Worm (Caenorhabditis elegans) whole organism, mixed stage, embryonic: Measurements from ENCODE around the gene him-6.

Source experiments
- M03D4.4 ChIP-seq: sonication (generic microtip); optimal IDR thresholded peaks from 2 replicates; lab custom pipeline; 2017; ENCODE audit warnings: mild to moderate bottlenecking, missing genetic modification characterization, missing compliant biosample characterization
- bed-3 ChIP-seq: fragments of 200-800 bp; sonication (Bioruptor generic); optimal IDR thresholded peaks from 3 replicates; lab custom pipeline; 2018; ENCODE audit warnings: mild to moderate bottlenecking, missing genetic modification characterization, moderate library complexity, missing compliant biosample characterization
- blmp-1 ChIP-seq: fragments of 150-350 bp; optimal IDR thresholded peaks from 2 replicates; lab custom pipeline; 2014; ENCODE audit warnings: missing biosample characterization, missing genetic modification characterization
- ceh-39 ChIP-seq: fragments of 150-350 bp; optimal IDR thresholded peaks from 2 replicates; lab custom pipeline; 2014; ENCODE audit warnings: missing biosample characterization, missing genetic modification characterization
- ces-1 ChIP-seq: fragments of 150-350 bp; optimal IDR thresholded peaks from 2 replicates; lab custom pipeline; 2014; ENCODE audit warnings: missing biosample characterization, missing genetic modification reagents, missing genetic modification characterization
- cnd-1 ChIP-seq: fragments of 200-800 bp; sonication (Bioruptor generic); optimal IDR thresholded peaks from 2 replicates; lab custom pipeline; 2018; ENCODE audit warnings: mild to moderate bottlenecking, missing genetic modification characterization, missing compliant biosample characterization
- elt-1 ChIP-seq: sonication (generic microtip); optimal IDR thresholded peaks from 2 replicates; lab custom pipeline; 2017; ENCODE audit warnings: missing genetic modification characterization, mild to moderate bottlenecking, missing compliant biosample characterization, antibody characterized with exemption, moderate library complexity, borderline replicate concordance; ENCODE audit not compliant: insufficient read depth
- elt-3 ChIP-seq: fragments of 150-350 bp; optimal IDR thresholded peaks from 2 replicates; lab custom pipeline; 2014; ENCODE audit warnings: missing biosample characterization, missing genetic modification characterization
- flh-1 ChIP-seq: fragments of 200-800 bp; sonication (Bioruptor generic); optimal IDR thresholded peaks from 2 replicates; lab custom pipeline; 2018; ENCODE audit warnings: mild to moderate bottlenecking, missing genetic modification characterization, moderate library complexity, missing compliant biosample characterization
- ham-2 ChIP-seq: fragments of 200-800 bp; sonication (Bioruptor generic); optimal IDR thresholded peaks from 2 replicates; lab custom pipeline; 2018; ENCODE audit warnings: mild to moderate bottlenecking, missing genetic modification characterization, missing compliant biosample characterization
- hlh-1 ChIP-seq: fragments of 150-350 bp; optimal IDR thresholded peaks from 2 replicates; lab custom pipeline; 2014; ENCODE audit warnings: missing biosample characterization, missing genetic modification reagents, missing genetic modification characterization
- lin-13 ChIP-seq: fragments of 150-350 bp; optimal IDR thresholded peaks from 2 replicates; lab custom pipeline; 2014; ENCODE audit warnings: missing biosample characterization, missing genetic modification characterization
- lin-32 ChIP-seq: fragments of 200-800 bp; sonication (Bioruptor generic); optimal IDR thresholded peaks from 2 replicates; lab custom pipeline; 2018; ENCODE audit warnings: mild to moderate bottlenecking, missing genetic modification characterization, missing compliant biosample characterization
- lsy-2 ChIP-seq: fragments of 150-350 bp; optimal IDR thresholded peaks from 2 replicates; lab custom pipeline; 2014; ENCODE audit warnings: missing biosample characterization, missing genetic modification characterization
- mab-5 ChIP-seq: fragments of 150-350 bp; optimal IDR thresholded peaks from 2 replicates; lab custom pipeline; 2014; ENCODE audit warnings: missing biosample characterization, missing genetic modification characterization
- mep-1 ChIP-seq: fragments of 150-350 bp; optimal IDR thresholded peaks from 2 replicates; lab custom pipeline; 2017; ENCODE audit warnings: missing biosample characterization, missing genetic modification reagents, missing genetic modification characterization, inconsistent platforms
- mls-2 ChIP-seq: sonication (generic microtip); optimal IDR thresholded peaks from 2 replicates; lab custom pipeline; 2016; ENCODE audit warnings: mild to moderate bottlenecking, missing genetic modification characterization, moderate library complexity, missing compliant biosample characterization
- nhr-12 ChIP-seq: fragments of 150-350 bp; optimal IDR thresholded peaks from 2 replicates; lab custom pipeline; 2014; ENCODE audit warnings: missing biosample characterization, missing genetic modification characterization
- nhr-2 ChIP-seq: fragments of 150-350 bp; optimal IDR thresholded peaks from 2 replicates; lab custom pipeline; 2014; ENCODE audit warnings: missing biosample characterization, missing genetic modification characterization
- nhr-237 ChIP-seq: fragments of 150-350 bp; optimal IDR thresholded peaks from 2 replicates; lab custom pipeline; 2014; ENCODE audit warnings: missing biosample characterization, missing genetic modification characterization
- nhr-28 ChIP-seq: fragments of 150-350 bp; optimal IDR thresholded peaks from 2 replicates; lab custom pipeline; 2014; ENCODE audit warnings: missing biosample characterization, missing genetic modification characterization
- nhr-76 ChIP-seq: sonication (generic microtip); optimal IDR thresholded peaks from 2 replicates; lab custom pipeline; 2017; ENCODE audit warnings: missing biosample characterization, missing genetic modification characterization
- pha-4 ChIP-seq: fragments of 150-350 bp; optimal IDR thresholded peaks from 2 replicates; lab custom pipeline; 2018; ENCODE audit warnings: missing biosample characterization, missing genetic modification reagents, missing genetic modification characterization
- snpc-4 ChIP-seq: fragments of 150-350 bp; optimal IDR thresholded peaks from 2 replicates; lab custom pipeline; 2014; ENCODE audit warnings: missing biosample characterization, missing genetic modification characterization
- sptf-1 ChIP-seq: sonication (generic microtip); optimal IDR thresholded peaks from 2 replicates; lab custom pipeline; 2017; ENCODE audit warnings: mild to moderate bottlenecking, missing genetic modification characterization, moderate library complexity, missing compliant biosample characterization
- unc-120 ChIP-seq: sonication (generic microtip); optimal IDR thresholded peaks from 2 replicates; lab custom pipeline; 2017; ENCODE audit warnings: missing genetic modification characterization, missing compliant biosample characterization; ENCODE audit not compliant: poor library complexity, severe bottlenecking
- unc-39 ChIP-seq: fragments of 150-350 bp; optimal IDR thresholded peaks from 2 replicates; lab custom pipeline; 2014; ENCODE audit warnings: missing biosample characterization, missing genetic modification characterization
- unc-62 ChIP-seq: fragments of 150-350 bp; optimal IDR thresholded peaks from 2 replicates; lab custom pipeline; 2014; ENCODE audit warnings: missing biosample characterization, missing genetic modification reagents, missing genetic modification characterization
- zip-8 ChIP-seq: fragments of 150-350 bp; optimal IDR thresholded peaks from 2 replicates; lab custom pipeline; 2014; ENCODE audit warnings: missing biosample characterization, missing genetic modification characterization
- ztf-11 ChIP-seq: fragments of 150-350 bp; optimal IDR thresholded peaks from 2 replicates; lab custom pipeline; 2014; ENCODE audit warnings: missing biosample characterization, missing genetic modification characterization

The him-6 gene

DNA sequence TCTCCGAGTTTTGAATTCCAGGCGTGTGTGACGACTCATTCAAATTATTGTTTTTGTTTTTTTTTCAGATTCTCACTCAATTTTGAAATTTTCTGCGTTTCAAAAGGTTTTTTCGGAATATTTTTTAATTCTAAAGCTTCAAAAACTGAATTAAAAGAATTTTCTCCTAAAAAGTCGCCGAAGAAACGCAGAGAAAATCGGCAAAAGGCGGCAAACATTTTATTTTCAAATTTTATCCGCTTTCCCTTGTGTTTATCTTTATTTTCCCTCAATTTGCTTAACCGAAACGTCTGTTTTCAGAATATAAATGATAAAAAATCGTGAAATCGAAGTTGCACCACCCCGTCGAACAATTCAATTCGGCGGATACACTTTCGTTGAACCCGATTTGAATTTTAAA is at the start of gene him-6:
Gene him-6, plus strand, starts transcription at position 301 of the 400 bp plus-strand sequence.
- TF ChIP-seq mep-1 (tag; lab: Kevin White, UChicago) (no peak), lin-13 (tag; lab: Kevin White, UChicago) (no peak), M03D4.4 (no peak)

ce11 chrIV:12441715-12442114 is 48.9 kb upstream of the him-6 start, which contains the start of gene C25G4.17:
Gene C25G4.17, plus strand, starts transcription at chrIV:12442015.
- TF ChIP-seq bed-3 = no peak
- no peak for TF ChIP-seq mep-1 (tag; lab: Kevin White, UChicago)
- no peak for TF ChIP-seq lin-13 (tag; lab: Kevin White, UChicago)
- TF ChIP-seq unc-39 = no peak
- no peak for TF ChIP-seq ham-2 (GFP tag; lab: Kevin White, UChicago)
- no peak for TF ChIP-seq unc-120 (tag; lab: Kevin White, UChicago)
- no peak for TF ChIP-seq mls-2 (tag; lab: Kevin White, UChicago)
- no peak for TF ChIP-seq elt-3 (tag; lab: Kevin White, UChicago)
- no peak for TF ChIP-seq nhr-237 (tag; lab: Kevin White, UChicago)
- no peak for TF ChIP-seq cnd-1 (tag; lab: Kevin White, UChicago)
- TF ChIP-seq nhr-28 (tag; lab: Kevin White, UChicago) = no peak
- no peak for TF ChIP-seq elt-1 (tag; lab: Kevin White, UChicago)
- no peak for TF ChIP-seq ceh-39 (tag; lab: Kevin White, UChicago)
- no peak for TF ChIP-seq lsy-2
- no peak for TF ChIP-seq nhr-12 (tag; lab: Kevin White, UChicago)
- no peak for TF ChIP-seq mab-5 (tag; lab: Kevin White, UChicago)

- no peak for TF ChIP-seq flh-1 (GFP tag; lab: Kevin White, UChicago)
- no peak for TF ChIP-seq mab-5 (tag; lab: Kevin White, UChicago)
- TF ChIP-seq sptf-1 (tag; lab: Kevin White, UChicago) = no peak
- no peak for TF ChIP-seq nhr-12 (tag; lab: Kevin White, UChicago)
- no peak for TF ChIP-seq nhr-28 (tag; lab: Kevin White, UChicago)
- no peak for TF ChIP-seq nhr-237 (tag; lab: Kevin White, UChicago)
- no peak for TF ChIP-seq unc-62 (GFP tag; lab: Kevin White, UChicago)
- no peak for TF ChIP-seq pha-4 (tag; lab: Kevin White, UChicago)
- TF ChIP-seq bed-3 = no peak
- TF ChIP-seq zip-8 (tag; lab: Kevin White, UChicago) = no peak
Measured at ce11 chrIV:12443936-12444335, 46.7 kb upstream of the him-6 start, which contains the start of gene C25G4.2. Gene C25G4.2, minus strand, starts transcription at chrIV:12444035.

- TF ChIP-seq pha-4 (tag; lab: Kevin White, UChicago) = no peak
- TF ChIP-seq ces-1 (GFP tag; lab: Kevin White, UChicago) = no peak
- no peak for TF ChIP-seq mls-2 (tag; lab: Kevin White, UChicago)
- TF ChIP-seq nhr-76 (tag; lab: Kevin White, UChicago) = no peak
- no peak for TF ChIP-seq ceh-39 (tag; lab: Kevin White, UChicago)
- TF ChIP-seq snpc-4 (tag; lab: Kevin White, UChicago) = no peak
- TF ChIP-seq blmp-1 (tag; lab: Kevin White, UChicago) = no peak
- TF ChIP-seq lsy-2 = no peak
- no peak for TF ChIP-seq lin-32
Measured at ce11 chrIV:12445463-12445934, 45.1 kb upstream of the him-6 start, which contains the start of gene C25G4.3. Gene C25G4.3, minus strand, starts transcription at chrIV:12445884.

DNA sequence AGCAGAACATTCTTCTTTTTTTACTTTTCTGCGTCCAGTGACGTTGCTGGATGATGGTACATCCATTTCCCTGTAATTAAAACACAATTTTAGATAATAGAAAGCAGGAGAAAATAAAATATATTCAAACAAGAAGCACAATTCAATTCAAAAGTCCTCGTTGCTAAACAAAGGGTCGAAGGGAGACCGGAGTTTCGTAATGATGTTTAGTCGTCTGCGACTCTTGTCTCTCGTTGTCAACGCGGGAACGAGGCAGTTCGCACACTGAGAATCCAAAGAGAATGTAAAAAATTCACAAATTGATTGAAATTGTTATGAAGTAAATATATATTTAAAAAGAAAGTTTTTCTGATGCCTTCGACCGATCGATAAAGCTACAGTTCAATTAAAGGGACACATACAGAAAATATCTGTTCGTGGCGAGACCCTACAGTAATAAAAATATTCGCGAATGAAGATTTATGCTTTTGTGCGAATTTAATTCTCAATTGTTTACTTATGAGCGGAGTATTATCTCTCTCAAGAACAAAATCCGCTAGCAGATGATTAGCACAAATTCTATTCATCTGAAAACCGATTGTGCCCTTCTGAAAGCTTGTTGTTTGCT is 39.3 kb upstream of the him-6 start, which contains the start of gene dpy-26:
Gene dpy-26, minus strand, starts transcription at position 111 of the 607 bp plus-strand sequence.
- TF ChIP-seq hlh-1 (tag; lab: Kevin White, UChicago) (no peak), mls-2 (tag; lab: Kevin White, UChicago) (no peak), cnd-1 (tag; lab: Kevin White, UChicago) (no peak), ztf-11 (tag; lab: Kevin White, UChicago) (no peak), ham-2 (GFP tag; lab: Kevin White, UChicago) (no peak), snpc-4 (tag; lab: Kevin White, UChicago) (no peak), lin-13 (tag; lab: Kevin White, UChicago) (no peak), ceh-39 (tag; lab: Kevin White, UChicago) (peak; percentile 17), nhr-2 (tag; lab: Kevin White, UChicago) (no peak), lsy-2 (peak; percentile 25), pha-4 (tag; lab: Kevin White, UChicago) (peak; percentile 6), bed-3 (no peak), unc-120 (tag; lab: Kevin White, UChicago) (no peak), flh-1 (GFP tag; lab: Kevin White, UChicago) (no peak), mab-5 (tag; lab: Kevin White, UChicago) (no peak), mep-1 (tag; lab: Kevin White, UChicago) (peak; percentile 58), blmp-1 (tag; lab: Kevin White, UChicago) (no peak)
- TF ChIP-seq, all 35 proteins: peak for 4
